Fruit fly (Drosophila melanogaster) whole organism, embryonic: ENCODE results near the gene Amacr.

ENCODE experiments used
- Atf3 ChIP-seq: fragments of 200-800 bp; sonication (Bioruptor generic); optimal IDR thresholded peaks from 3 replicates; lab custom pipeline; 2016; ENCODE audit warnings: missing biosample characterization, missing genetic modification characterization
- Atf6 ChIP-seq: fragments of 200-800 bp; sonication (Bioruptor generic); IDR thresholded peaks from 2 replicates; pipeline ENCODE4 v1.3.6; 2022; ENCODE audit warnings: missing biosample characterization, missing genetic modification characterization
- BtbVII ChIP-seq: fragments of 200-800 bp; sonication (Bioruptor generic); optimal IDR thresholded peaks from 3 replicates; lab custom pipeline; 2017; ENCODE audit warnings: missing biosample characterization, mild to moderate bottlenecking, missing genetic modification characterization
- CG10147 ChIP-seq: fragments of 200-800 bp; sonication (Bioruptor generic); optimal IDR thresholded peaks from 2 replicates; lab custom pipeline; 2019; ENCODE audit warnings: missing biosample characterization, mild to moderate bottlenecking, missing genetic modification characterization, moderate library complexity
- CG10543 ChIP-seq: fragments of 200-800 bp; sonication (Bioruptor generic); optimal IDR thresholded peaks from 3 replicates; lab custom pipeline; 2017; ENCODE audit warnings: missing biosample characterization, mild to moderate bottlenecking, missing genetic modification characterization, moderate library complexity
- CG11398 ChIP-seq: fragments of 200-800 bp; sonication (Bioruptor generic); optimal IDR thresholded peaks from 2 replicates; lab custom pipeline; 2016; ENCODE audit warnings: missing biosample characterization, missing genetic modification characterization
- CG13624 ChIP-seq: fragments of 200-800 bp; sonication (Bioruptor generic); optimal IDR thresholded peaks from 2 replicates; lab custom pipeline; 2016; ENCODE audit warnings: missing biosample characterization, missing genetic modification characterization
- CG13894 ChIP-seq: fragments of 200-800 bp; sonication (Bioruptor generic); optimal IDR thresholded peaks from 3 replicates; lab custom pipeline; 2018; ENCODE audit warnings: missing biosample characterization, mild to moderate bottlenecking, missing genetic modification characterization, moderate library complexity
- CG15269 ChIP-seq: fragments of 200-800 bp; sonication (Bioruptor generic); optimal IDR thresholded peaks from 2 replicates; lab custom pipeline; 2018; ENCODE audit warnings: missing biosample characterization, mild to moderate bottlenecking, missing genetic modification characterization, moderate library complexity
- CG1529 ChIP-seq: fragments of 200-800 bp; sonication (Bioruptor generic); optimal IDR thresholded peaks from 3 replicates; lab custom pipeline; 2018; ENCODE audit warnings: missing biosample characterization, missing genetic modification characterization
- CG17186 ChIP-seq: fragments of 200-800 bp; sonication (Bioruptor generic); optimal IDR thresholded peaks from 3 replicates; lab custom pipeline; 2017; ENCODE audit warnings: missing biosample characterization, missing genetic modification reagents, missing genetic modification characterization
- CG1792 ChIP-seq: fragments of 200-800 bp; sonication (Bioruptor generic); optimal IDR thresholded peaks from 2 replicates; lab custom pipeline; 2016; ENCODE audit warnings: missing biosample characterization, missing genetic modification characterization
- CG18764 ChIP-seq: fragments of 200-800 bp; sonication (Bioruptor generic); optimal IDR thresholded peaks from 3 replicates; lab custom pipeline; 2016; ENCODE audit warnings: missing biosample characterization, missing genetic modification characterization
- CG30403 ChIP-seq: fragments of 200-800 bp; sonication (Bioruptor generic); optimal IDR thresholded peaks from 3 replicates; lab custom pipeline; 2016; ENCODE audit warnings: missing biosample characterization, missing genetic modification characterization
- CG3726 ChIP-seq: fragments of 200-800 bp; sonication (Bioruptor generic); IDR thresholded peaks from 3 replicates; pipeline ENCODE4, ENCODE4 v1.3.6; 2022; ENCODE audit warnings: missing biosample characterization, missing genetic modification characterization
- CG4360 ChIP-seq: fragments of 200-800 bp; sonication (Bioruptor generic); IDR thresholded peaks from 2 replicates; pipeline ENCODE4 v1.3.6; 2022; ENCODE audit warnings: missing biosample characterization, missing genetic modification characterization
- CG6683 ChIP-seq: fragments of 200-800 bp; sonication (Bioruptor generic); optimal IDR thresholded peaks from 2 replicates; lab custom pipeline; 2017; ENCODE audit warnings: missing biosample characterization, mild to moderate bottlenecking, missing genetic modification characterization, missing genetic modification reagents
- CG7745 ChIP-seq: fragments of 200-800 bp; sonication (Bioruptor generic); optimal IDR thresholded peaks from 2 replicates; lab custom pipeline; 2018; ENCODE audit warnings: missing biosample characterization, mild to moderate bottlenecking, missing genetic modification characterization, moderate library complexity
- CHES-1-like ChIP-seq: fragments of 200-800 bp; sonication (Bioruptor generic); optimal IDR thresholded peaks from 2 replicates; lab custom pipeline; 2016; ENCODE audit warnings: missing biosample characterization, missing genetic modification characterization
- D19A ChIP-seq: fragments of 200-800 bp; optimal IDR thresholded peaks from 3 replicates; lab custom pipeline; 2019; ENCODE audit warnings: missing biosample characterization, mild to moderate bottlenecking, missing genetic modification characterization, moderate library complexity
- Doc2 ChIP-seq: fragments of 200-800 bp; sonication (Bioruptor generic); IDR thresholded peaks from 2 replicates; pipeline ENCODE4 v1.3.6; 2022; ENCODE audit warnings: missing biosample characterization, missing genetic modification characterization
- Elba2 ChIP-seq: fragments of 200-800 bp; sonication (Bioruptor generic); optimal IDR thresholded peaks from 3 replicates; lab custom pipeline; 2016; ENCODE audit warnings: missing biosample characterization, missing genetic modification characterization
- HLHmδ ChIP-seq: fragments of 200-800 bp; sonication (Bioruptor generic); optimal IDR thresholded peaks from 2 replicates; lab custom pipeline; 2018; ENCODE audit warnings: missing biosample characterization, mild to moderate bottlenecking, missing genetic modification characterization, moderate library complexity
- Kr ChIP-seq: fragments of 200-800 bp; sonication (Bioruptor generic); optimal IDR thresholded peaks from 2 replicates; lab custom pipeline; 2017; ENCODE audit warnings: missing biosample characterization, mild to moderate bottlenecking, missing genetic modification characterization
- Opbp ChIP-seq: fragments of 200-800 bp; sonication (Bioruptor generic); IDR thresholded peaks from 3 replicates; pipeline ENCODE4 v1.3.6; 2022; ENCODE audit warnings: missing biosample characterization, missing genetic modification characterization; ENCODE audit not compliant: partially characterized antibody
- Rx ChIP-seq: fragments of 200-800 bp; sonication (Bioruptor generic); IDR thresholded peaks from 2 replicates; pipeline ENCODE4 v1.3.6; 2022; ENCODE audit warnings: missing biosample characterization, missing genetic modification characterization
- Scr ChIP-seq: fragments of 200-800 bp; sonication (Bioruptor generic); IDR thresholded peaks from 2 replicates; pipeline ENCODE4 v1.3.6; 2022; ENCODE audit warnings: missing biosample characterization, missing genetic modification characterization; ENCODE audit not compliant: partially characterized antibody
- ab ChIP-seq: fragments of 200-800 bp; sonication (Bioruptor generic); optimal IDR thresholded peaks from 2 replicates; lab custom pipeline; 2016; ENCODE audit warnings: missing biosample characterization, missing genetic modification characterization
- amos ChIP-seq: fragments of 200-800 bp; sonication (Bioruptor generic); IDR thresholded peaks from 2 replicates; pipeline ENCODE4 v1.3.6; 2022; ENCODE audit warnings: missing biosample characterization, missing genetic modification characterization; ENCODE audit not compliant: partially characterized antibody
- ap ChIP-seq: fragments of 200-800 bp; sonication (Bioruptor generic); IDR thresholded peaks from 2 replicates; pipeline ENCODE4 v1.3.6; 2022; ENCODE audit warnings: missing biosample characterization, missing genetic modification characterization
- ase ChIP-seq: fragments of 200-800 bp; sonication (Bioruptor generic); IDR thresholded peaks from 3 replicates; pipeline ENCODE4 v1.3.6; 2022; ENCODE audit warnings: missing biosample characterization, missing genetic modification characterization
- ash1 ChIP-seq: fragments of 200-800 bp; sonication (Bioruptor generic); optimal IDR thresholded peaks from 2 replicates; lab custom pipeline; 2018; ENCODE audit warnings: missing biosample characterization, mild to moderate bottlenecking, missing genetic modification characterization
- chm ChIP-seq: fragments of 200-800 bp; sonication (Bioruptor generic); IDR thresholded peaks from 2 replicates; pipeline ENCODE4 v1.3.6; 2022; ENCODE audit warnings: missing biosample characterization, missing genetic modification characterization
- ci ChIP-seq: fragments of 200-800 bp; sonication (Bioruptor generic); IDR thresholded peaks from 3 replicates; pipeline ENCODE4 v1.3.6; 2022; ENCODE audit warnings: missing biosample characterization, missing genetic modification characterization
- dan ChIP-seq: fragments of 200-800 bp; sonication (Bioruptor generic); IDR thresholded peaks from 2 replicates; pipeline ENCODE4 v1.3.6; 2022; ENCODE audit warnings: missing biosample characterization, missing genetic modification characterization
- dmrt11E ChIP-seq: fragments of 200-800 bp; sonication (Bioruptor generic); optimal IDR thresholded peaks from 3 replicates; lab custom pipeline; 2018; ENCODE audit warnings: missing biosample characterization, mild to moderate bottlenecking, missing genetic modification characterization, moderate library complexity
- eyg ChIP-seq: fragments of 200-800 bp; sonication (Bioruptor generic); optimal IDR thresholded peaks from 3 replicates; lab custom pipeline; 2016; ENCODE audit warnings: missing biosample characterization, missing genetic modification characterization
- fd3F ChIP-seq: fragments of 200-800 bp; sonication (Bioruptor generic); optimal IDR thresholded peaks from 2 replicates; lab custom pipeline; 2018; ENCODE audit warnings: missing biosample characterization, mild to moderate bottlenecking, missing genetic modification characterization, moderate library complexity
- fru ChIP-seq: fragments of >200 bp; optimal IDR thresholded peaks from 2 replicates; lab custom pipeline; 2017
- hkb ChIP-seq, 2 experiments: fragments of 200-800 bp in 1 of 2; fragments of >200 bp in 1 of 2; sonication (Bioruptor generic) in 1 of 2; IDR thresholded peaks in 1 of 2; optimal IDR thresholded peaks in 1 of 2; 2 replicates each; pipeline versions ENCODE4 v1.3.6 to Lab custom; 2017 to 2022; ENCODE audit warnings: missing biosample characterization in 1 of 2, missing genetic modification characterization in 1 of 2
- ken ChIP-seq: fragments of 200-800 bp; sonication (Bioruptor generic); IDR thresholded peaks from 3 replicates; pipeline ENCODE4 v1.3.6; 2022; ENCODE audit warnings: missing biosample characterization, missing genetic modification characterization
- otp ChIP-seq: fragments of 200-800 bp; sonication (Bioruptor generic); IDR thresholded peaks from 3 replicates; pipeline ENCODE4, ENCODE4 v1.3.6; 2022; ENCODE audit warnings: missing biosample characterization, missing genetic modification characterization
- seq ChIP-seq: fragments of 200-800 bp; sonication (Bioruptor generic); IDR thresholded peaks from 2 replicates; pipeline ENCODE4 v1.3.6; 2022; ENCODE audit warnings: missing biosample characterization, missing genetic modification characterization
- slou ChIP-seq: fragments of 200-800 bp; sonication (Bioruptor generic); optimal IDR thresholded peaks from 3 replicates; lab custom pipeline; 2016; ENCODE audit warnings: missing biosample characterization, missing genetic modification characterization
- sob ChIP-seq: fragments of 200-800 bp; sonication (Bioruptor generic); IDR thresholded peaks from 2 replicates; pipeline ENCODE4 v1.3.6; 2022; ENCODE audit warnings: missing biosample characterization, missing genetic modification characterization
- stwl ChIP-seq: fragments of 200-800 bp; sonication (Bioruptor generic); optimal IDR thresholded peaks from 3 replicates; lab custom pipeline; 2018; ENCODE audit warnings: missing biosample characterization, mild to moderate bottlenecking, missing genetic modification characterization, moderate library complexity
- tgo ChIP-seq: fragments of 200-800 bp; sonication (Bioruptor generic); IDR thresholded peaks from 3 replicates; pipeline ENCODE4 v1.3.6; 2022; ENCODE audit warnings: missing biosample characterization, missing genetic modification characterization
- toy ChIP-seq: fragments of 200-800 bp; sonication (Bioruptor generic); IDR thresholded peaks from 2 replicates; pipeline ENCODE4 v1.3.6; 2022; ENCODE audit warnings: missing biosample characterization, missing genetic modification characterization
- tx ChIP-seq: fragments of 200-800 bp; sonication (Bioruptor generic); optimal IDR thresholded peaks from 2 replicates; lab custom pipeline; 2016; ENCODE audit warnings: missing biosample characterization, missing genetic modification characterization
- vnd ChIP-seq: fragments of 200-800 bp; sonication (Bioruptor generic); IDR thresholded peaks from 3 replicates; pipeline ENCODE4 v1.3.6; 2022; ENCODE audit warnings: missing biosample characterization, missing genetic modification characterization; ENCODE audit not compliant: partially characterized antibody
- zen2 ChIP-seq: fragments of 200-800 bp; sonication (Bioruptor generic); IDR thresholded peaks from 3 replicates; pipeline ENCODE4 v1.3.6; 2022; ENCODE audit warnings: missing biosample characterization, missing genetic modification characterization; ENCODE audit not compliant: partially characterized antibody

The Amacr gene

dm6 chr2L:20761951-20762538, 9.9 kb upstream of the Amacr start (continued):
- TF ChIP-seq ash1 (GFP tag; lab: Kevin White, UChicago) = no peak
- 0 out of 3 replicates have a peak, but pooled peaks have one; percentile 47 for TF ChIP-seq ase (GFP tag; lab: Robert Waterston, UW)
- no peak for TF ChIP-seq amos (GFP tag; lab: Robert Waterston, UW)
- TF ChIP-seq Doc2 = no peak
- no peak for TF ChIP-seq Elba2 (GFP tag; lab: Kevin White, UChicago)
- TF ChIP-seq chm = no peak
- TF ChIP-seq CG18764 (GFP tag; lab: Kevin White, UChicago) = no peak
- no peak for TF ChIP-seq slou
- no peak for TF ChIP-seq CG4360 (GFP tag; lab: Robert Waterston, UW)
- TF ChIP-seq Scr (GFP tag; lab: Robert Waterston, UW) = no peak
- no peak for TF ChIP-seq HLHmδ (GFP tag; lab: Kevin White, UChicago)
- no peak for TF ChIP-seq CG7745 (tag; lab: Kevin White, UChicago)
- peak; percentile 22 for TF ChIP-seq CG10147 (GFP tag; lab: Kevin White, UChicago)
- TF ChIP-seq tx = no peak
- no peak for TF ChIP-seq CG13624 (GFP tag; lab: Kevin White, UChicago)
- peak; percentile 55 for TF ChIP-seq dmrt11E
- TF ChIP-seq CG13894 = no peak
- no peak for TF ChIP-seq CHES-1-like
- peak; percentile 23; the same call in 1 of the 2 replicates for TF ChIP-seq seq
- no peak for TF ChIP-seq ci (GFP tag; lab: Robert Waterston, UW)
- no peak for TF ChIP-seq otp (GFP tag; lab: Robert Waterston, UW)
- TF ChIP-seq zen2 (GFP tag; lab: Robert Waterston, UW) = no peak
- no peak for TF ChIP-seq hkb (optimal IDR thresholded peaks at IDR 0.05; lab: Kevin White, UChicago)
- 0 out of 2 replicates have a peak, but pooled peaks have one; percentile 24 for TF ChIP-seq hkb (GFP tag; IDR thresholded peaks at IDR 0.05; lab: Robert Waterston, UW)
- no peak for TF ChIP-seq stwl
- no peak for TF ChIP-seq CG3726
- no peak for TF ChIP-seq CG11398
- no peak for TF ChIP-seq Opbp (GFP tag; lab: Robert Waterston, UW)
- TF ChIP-seq D19A (tag; lab: Kevin White, UChicago) = peak; percentile 34
- TF ChIP-seq ab = no peak
- TF ChIP-seq Rx = no peak
- TF ChIP-seq CG1529 = no peak
- TF ChIP-seq CG17186 = no peak
- peak; percentile 48 for TF ChIP-seq CG15269
- no peak for TF ChIP-seq eyg
- TF ChIP-seq CG30403 (GFP tag; lab: Kevin White, UChicago) = peak; percentile 44
- peak; percentile 3 for TF ChIP-seq BtbVII
- no peak for TF ChIP-seq ap (GFP tag; lab: Robert Waterston, UW)
- TF ChIP-seq Kr (GFP tag; lab: Kevin White, UChicago) = no peak
- TF ChIP-seq toy (GFP tag; lab: Robert Waterston, UW) = no peak
- 0 out of 2 replicates have a peak, but pooled peaks have one; percentile 43 for TF ChIP-seq sob (GFP tag; lab: Robert Waterston, UW)
- TF ChIP-seq dan (GFP tag; lab: Robert Waterston, UW) = no peak
- TF ChIP-seq CG6683 (GFP tag; lab: Kevin White, UChicago) = no peak
- no peak for TF ChIP-seq fd3F (GFP tag; lab: Kevin White, UChicago)
- TF ChIP-seq vnd (GFP tag; lab: Robert Waterston, UW) = no peak
- TF ChIP-seq fru (lab: Kevin White, UChicago) = no peak
- TF ChIP-seq CG10543 = no peak
- TF ChIP-seq ken = no peak
- 0 out of 2 replicates have a peak, but pooled peaks have one; percentile 33 for TF ChIP-seq Atf6 (GFP tag; lab: Robert Waterston, UW)
- TF ChIP-seq Atf3 (GFP tag; lab: Kevin White, UChicago) = no peak
- TF ChIP-seq CG1792 (GFP tag; lab: Kevin White, UChicago) = no peak
- TF ChIP-seq tgo = peak; percentile 45; the same call in 2 of the 3 replicates
